Worm (Caenorhabditis elegans) whole organism, L4 larva: Measurements from ENCODE around the gene str-4.
"Not testable (repeated sequence)": the region's sequence is repeated elsewhere in the genome, so short reads cannot be mapped to it uniquely, and the experiment has no call there.

ENCODE experiments used
- nhr-76 ChIP-seq: fragments of 150-350 bp; optimal IDR thresholded peaks from 2 replicates; lab custom pipeline; 2014; ENCODE audit warnings: missing biosample characterization, missing genetic modification characterization
- snpc-4 ChIP-seq: fragments of 150-350 bp; optimal IDR thresholded peaks from 2 replicates; lab custom pipeline; 2014; ENCODE audit warnings: missing biosample characterization, missing genetic modification characterization

DNA sequence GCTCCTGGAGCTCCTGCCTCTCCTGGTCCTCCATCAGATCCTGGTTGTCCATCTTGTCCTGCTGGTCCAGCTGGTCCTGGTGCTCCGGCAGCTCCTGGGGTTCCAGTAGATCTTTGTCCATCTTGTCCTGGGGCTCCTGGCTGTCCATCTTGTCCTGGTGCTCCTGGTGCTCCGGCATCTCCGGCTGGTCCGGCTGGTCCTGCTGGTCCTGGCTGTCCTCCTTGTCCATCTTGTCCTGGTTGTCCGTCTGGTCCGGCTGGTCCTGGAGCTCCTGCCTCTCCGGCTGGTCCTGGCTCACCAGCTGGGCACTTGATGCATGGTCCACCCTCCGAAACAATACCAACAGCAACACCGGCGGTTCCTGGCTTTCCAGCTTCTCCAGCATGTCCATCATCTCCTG lies 22.3 kb downstream of the str-4 start:
- TF ChIP-seq nhr-76, snpc-4 (tag; lab: Kevin White, UChicago): not testable (repeated sequence)
